Fruit fly (Drosophila melanogaster): ENCODE measurements around the gene CG10375.

Gene CG10375

dm6 chr3R:23734573-23735404, 32.7 kb upstream of the CG10375 start (continued):
- peak; percentile 26 for TF ChIP-seq spab (GFP tag; optimal IDR thresholded peaks at IDR 0.05)
- 0 out of 3 replicates have a peak, but pooled peaks have one; percentile 36 for TF ChIP-seq CG6163 (GFP tag; IDR thresholded peaks at IDR 0.05)
- peak in 1 of 2 experiments; percentile 38 for TF ChIP-seq salr (GFP tag; optimal IDR thresholded peaks at IDR 0.05)
- TF ChIP-seq CG31627 (GFP tag; optimal IDR thresholded peaks at IDR 0.05): no peak
- TF ChIP-seq Sox102F (GFP tag; optimal IDR thresholded peaks at IDR 0.05): no peak
- no peak for TF ChIP-seq CG11902 (GFP tag; optimal IDR thresholded peaks at IDR 0.05)
- TF ChIP-seq fd85E (GFP tag; optimal IDR thresholded peaks at IDR 0.05): no peak
- no peak for TF ChIP-seq CG11294 (GFP tag; IDR thresholded peaks at IDR 0.05)
- no peak for TF ChIP-seq CG6854 (GFP tag; optimal IDR thresholded peaks at IDR 0.05)

- TF ChIP-seq Gug (GFP tag; IDR thresholded peaks at IDR 0.05): no peak
- peak in 1 of 2 experiments; percentile 11 for TF ChIP-seq ss (GFP tag; optimal IDR thresholded peaks at IDR 0.05)
- no peak for TF ChIP-seq Sox14 (GFP tag; optimal IDR thresholded peaks at IDR 0.05)
- TF ChIP-seq Sox15 (GFP tag; optimal IDR thresholded peaks at IDR 0.05): no peak
- TF ChIP-seq vri (GFP tag; optimal IDR thresholded peaks at IDR 0.05): no peak
- TF ChIP-seq CG6163 (GFP tag; IDR thresholded peaks at IDR 0.05): 0 out of 3 replicates have a peak, but pooled peaks have one; percentile 10
- peak; percentile 36 for TF ChIP-seq Eip78C (GFP tag)
These were observed 31.9 kb upstream of the CG10375 start for dm6 chr3R:23735648-23736047.

dm6 chr3R:23736365-23736764, 31.1 kb upstream of the CG10375 start:
- no peak for TF ChIP-seq CG10669 (GFP tag; optimal IDR thresholded peaks at IDR 0.05)
- TF ChIP-seq fkh (GFP tag; optimal IDR thresholded peaks at IDR 0.05): peak; percentile 56

dm6 chr3R:23737676-23738574, 29.6 kb upstream of the CG10375 start:
- TF ChIP-seq ss (GFP tag; optimal IDR thresholded peaks at IDR 0.05) (peak in 1 of 2 experiments; percentile 50), acj6 (GFP tag; optimal IDR thresholded peaks at IDR 0.05) (peak; percentile 25), CG10631 (GFP tag; optimal IDR thresholded peaks at IDR 0.05) (peak; percentile 26), Sox102F (GFP tag; optimal IDR thresholded peaks at IDR 0.05) (no peak), CG4318 (GFP tag; optimal IDR thresholded peaks at IDR 0.05) (peak; percentile 52), CG6276 (GFP tag; optimal IDR thresholded peaks at IDR 0.05) (peak; percentile 47), CG11902 (GFP tag; optimal IDR thresholded peaks at IDR 0.05) (no peak), vri (GFP tag; optimal IDR thresholded peaks at IDR 0.05) (no peak), CG15336 (GFP tag; IDR thresholded peaks at IDR 0.05) (peak; percentile 48), CG10669 (GFP tag; optimal IDR thresholded peaks at IDR 0.05) (peak; percentile 46), Sox14 (GFP tag; optimal IDR thresholded peaks at IDR 0.05) (peak; percentile 11), fd85E (GFP tag; optimal IDR thresholded peaks at IDR 0.05) (no peak), dsx (GFP tag; optimal IDR thresholded peaks at IDR 0.05; ENCODE audit: poor library complexity, severe bottlenecking) (no peak), CG8319 (GFP tag; optimal IDR thresholded peaks at IDR 0.05) (no peak), Blimp-1 (GFP tag; optimal IDR thresholded peaks at IDR 0.05) (no peak), CG11294 (GFP tag; IDR thresholded peaks at IDR 0.05) (no peak), CG6792 (GFP tag; optimal IDR thresholded peaks at IDR 0.05) (no peak), Hr39 (GFP tag; optimal IDR thresholded peaks at IDR 0.05) (no peak), esn (GFP tag; optimal IDR thresholded peaks at IDR 0.05) (no peak), Smox (GFP tag; optimal IDR thresholded peaks at IDR 0.05) (no peak), pdm3 (GFP tag; optimal IDR thresholded peaks at IDR 0.05) (peak; percentile 16), CG11762 (GFP tag; optimal IDR thresholded peaks at IDR 0.05; ENCODE audit: insufficient read depth) (peak; percentile 12), Ets21C (GFP tag; optimal IDR thresholded peaks at IDR 0.05) (no peak), CG6808 (GFP tag; optimal IDR thresholded peaks at IDR 0.05) (peak; percentile 55), CG1621 (tag; optimal IDR thresholded peaks at IDR 0.05) (no peak), CG8119 (GFP tag; IDR thresholded peaks at IDR 0.05) (no peak), Hr4 (GFP tag; optimal IDR thresholded peaks at IDR 0.05) (peak; percentile 73), Lpt (GFP tag; optimal IDR thresholded peaks at IDR 0.05) (no peak), eg (GFP tag; IDR thresholded peaks at IDR 0.05) (no peak; the same call in 2 of the 3 replicates), CG6163 (GFP tag; IDR thresholded peaks at IDR 0.05) (no peak), fkh (GFP tag; optimal IDR thresholded peaks at IDR 0.05) (peak; percentile 72), Sox15 (GFP tag; optimal IDR thresholded peaks at IDR 0.05) (no peak), lz (GFP tag; optimal IDR thresholded peaks at IDR 0.05) (no peak), CG7368 (GFP tag; optimal IDR thresholded peaks at IDR 0.05) (no peak)
